Worm (Caenorhabditis elegans): ENCODE results near the gene mec-15.

ce11 chrII:10199906-10200305 is 39.6 kb downstream of the mec-15 start, which contains the start of gene R05H5.4:
- TF ChIP-seq T23F11.4 (GFP tag; optimal IDR thresholded peaks at IDR 0.05) (no peak), nhr-11 (tag; optimal IDR thresholded peaks at IDR 0.05) (no peak), lim-6 (tag; optimal IDR thresholded peaks at IDR 0.05) (no peak), eyg-1 (tag; optimal IDR thresholded peaks at IDR 0.05) (no peak), ceh-18 (tag; optimal IDR thresholded peaks at IDR 0.05) (no peak), ama-1 (optimal IDR thresholded peaks at IDR 0.05) (no peak), unc-55 (GFP tag; optimal IDR thresholded peaks at IDR 0.05) (no peak), fkh-10 (GFP tag; optimal IDR thresholded peaks at IDR 0.05) (no peak), madf-2 (tag; optimal IDR thresholded peaks at IDR 0.05) (no peak), ceh-2 (tag; optimal IDR thresholded peaks at IDR 0.05) (no peak), hlh-30 (tag; optimal IDR thresholded peaks at IDR 0.05; ENCODE audit: insufficient read depth) (no peak), hlh-8 (tag; optimal IDR thresholded peaks at IDR 0.05) (no peak), nfya-1 (tag; optimal IDR thresholded peaks at IDR 0.05) (no peak)

Data from whole organism, late embryonic.